Fruit fly (Drosophila melanogaster) whole organism, wandering third instar larva: Measurements from ENCODE around the gene CG13244.
A peak's percentile ranks its signal among the peaks of the same experiment; 100 is the strongest.

ENCODE experiments used
- Abd-B ChIP-seq: fragments of >200 bp; optimal IDR thresholded peaks from 2 replicates; lab custom pipeline; 2017; ENCODE audit warnings: missing biosample characterization, missing genetic modification characterization
- CG32264 ChIP-seq: fragments of 200-800 bp; sonication (Bioruptor generic); optimal IDR thresholded peaks from 2 replicates; lab custom pipeline; 2016; ENCODE audit warnings: missing biosample characterization, missing genetic modification characterization
- CG9705 ChIP-seq: fragments of 200-800 bp; sonication (Bioruptor generic); optimal IDR thresholded peaks from 2 replicates; lab custom pipeline; 2018; ENCODE audit warnings: missing biosample characterization, mild to moderate bottlenecking, missing genetic modification characterization
- CrebA ChIP-seq: fragments of 200-800 bp; sonication (Bioruptor generic); optimal IDR thresholded peaks from 2 replicates; lab custom pipeline; 2016; ENCODE audit warnings: missing biosample characterization, mild to moderate bottlenecking, missing genetic modification characterization, borderline replicate concordance
- Dfd ChIP-seq: fragments of >200 bp; optimal IDR thresholded peaks from 2 replicates; lab custom pipeline; 2017; ENCODE audit warnings: missing biosample characterization, missing genetic modification characterization
- Dif ChIP-seq: fragments of 200-275, 200-300 bp; sonication (Bioruptor generic); optimal IDR thresholded peaks from 2 replicates; lab custom pipeline; 2018; ENCODE audit warnings: missing biosample characterization, missing genetic modification characterization; ENCODE audit not compliant: partially characterized antibody
- GATAd ChIP-seq: sonication (Bioruptor generic); optimal IDR thresholded peaks from 2 replicates; lab custom pipeline; 2016; ENCODE audit warnings: missing biosample characterization, missing genetic modification characterization
- HLH106 ChIP-seq: fragments of 200-800 bp; optimal IDR thresholded peaks from 3 replicates; lab custom pipeline; 2019; ENCODE audit warnings: missing biosample characterization, mild to moderate bottlenecking, missing genetic modification characterization, moderate library complexity
- Hnf4 ChIP-seq: fragments of 200-800 bp; sonication (Bioruptor generic); optimal IDR thresholded peaks from 2 replicates; lab custom pipeline; 2016; ENCODE audit warnings: missing biosample characterization, mild to moderate bottlenecking, missing genetic modification characterization
- Hr78 ChIP-seq: fragments of >200 bp; optimal IDR thresholded peaks from 2 replicates; lab custom pipeline; 2017; ENCODE audit warnings: missing biosample characterization, missing genetic modification characterization
- Hr83 ChIP-seq: fragments of 200-300 bp; sonication (Bioruptor generic); optimal IDR thresholded peaks from 2 replicates; lab custom pipeline; 2016; ENCODE audit warnings: missing biosample characterization, mild to moderate bottlenecking, missing genetic modification characterization, moderate library complexity; ENCODE audit not compliant: poor library complexity, severe bottlenecking
- Jra ChIP-seq: sonication (Bioruptor generic); optimal IDR thresholded peaks from 2 replicates; lab custom pipeline; 2016; ENCODE audit warnings: missing biosample characterization, missing genetic modification characterization
- Mio ChIP-seq: sonication (Bioruptor generic); optimal IDR thresholded peaks from 2 replicates; lab custom pipeline; 2016; ENCODE audit warnings: missing biosample characterization, missing genetic modification characterization
- Myc ChIP-seq: fragments of >200 bp; optimal IDR thresholded peaks from 2 replicates; lab custom pipeline; 2017
- N ChIP-seq: fragments of >200 bp; optimal IDR thresholded peaks from 2 replicates; lab custom pipeline; 2018; ENCODE audit warnings: missing biosample characterization, missing external identifiers, missing genetic modification characterization
- OdsH ChIP-seq: fragments of 200-800 bp; sonication (Bioruptor generic); optimal IDR thresholded peaks from 2 replicates; lab custom pipeline; 2016; ENCODE audit warnings: missing biosample characterization, mild to moderate bottlenecking, missing genetic modification characterization
- Rel ChIP-seq, 2 experiments: fragments of 200-800 bp; sonication (Bioruptor generic) in 1 of 2; optimal IDR thresholded peaks; 2 replicates in 1 of 2; 3 replicates in 1 of 2; lab custom pipeline; 2016 to 2019; ENCODE audit warnings: mild to moderate bottlenecking in 2 of 2, missing biosample characterization in 2 of 2, missing genetic modification characterization in 2 of 2, moderate library complexity in 1 of 2
- Sp1 ChIP-seq: fragments of 200-800 bp; sonication (Bioruptor generic); optimal IDR thresholded peaks from 3 replicates; lab custom pipeline; 2019; ENCODE audit warnings: missing biosample characterization, mild to moderate bottlenecking, missing genetic modification characterization, moderate library complexity
- Vsx2 ChIP-seq: fragments of 200-300, 225-300 bp; sonication (Bioruptor generic); optimal IDR thresholded peaks from 2 replicates; lab custom pipeline; 2018; ENCODE audit warnings: missing biosample characterization, missing genetic modification characterization; ENCODE audit not compliant: partially characterized antibody
- br ChIP-seq: fragments of 200-800 bp; sonication (Bioruptor generic); optimal IDR thresholded peaks from 2 replicates; lab custom pipeline; 2016; ENCODE audit warnings: missing biosample characterization, missing genetic modification characterization
- brk ChIP-seq: fragments of 200-800 bp; sonication (Bioruptor generic); optimal IDR thresholded peaks from 2 replicates; lab custom pipeline; 2016; ENCODE audit warnings: missing biosample characterization, mild to moderate bottlenecking, missing genetic modification characterization
- dl ChIP-seq, 2 experiments: fragments of 175-275, 200-275 bp in 1 of 2; fragments of 200-275 bp in 1 of 2; sonication (Bioruptor generic); optimal IDR thresholded peaks; lab custom pipeline; 2018; ENCODE audit warnings: mild to moderate bottlenecking in 2 of 2, missing biosample characterization in 2 of 2, missing genetic modification characterization in 2 of 2, moderate library complexity in 2 of 2; ENCODE audit not compliant: partially characterized antibody in 2 of 2, insufficient read depth in 1 of 2
- dmrt93B ChIP-seq: fragments of 200-800 bp; sonication (Bioruptor generic); optimal IDR thresholded peaks from 2 replicates; lab custom pipeline; 2018; ENCODE audit warnings: missing biosample characterization, mild to moderate bottlenecking, missing genetic modification characterization
- dsf ChIP-seq: sonication (Bioruptor generic); optimal IDR thresholded peaks from 2 replicates; lab custom pipeline; 2016; ENCODE audit warnings: missing biosample characterization, missing genetic modification characterization, borderline replicate concordance
- ey ChIP-seq: fragments of 200-800 bp; sonication (Bioruptor generic); optimal IDR thresholded peaks from 2 replicates; lab custom pipeline; 2016; ENCODE audit warnings: missing biosample characterization, missing genetic modification characterization
- foxo ChIP-seq, 2 experiments: fragments of 200-800 bp; sonication (Bioruptor generic); optimal IDR thresholded peaks; 2 replicates in 1 of 2; 3 replicates in 1 of 2; lab custom pipeline; 2016 to 2017; ENCODE audit warnings: missing biosample characterization in 2 of 2, missing genetic modification characterization in 2 of 2
- fru ChIP-seq: fragments of 200-800 bp; sonication (Bioruptor generic); optimal IDR thresholded peaks from 3 replicates; lab custom pipeline; 2016; ENCODE audit warnings: missing biosample characterization, mild to moderate bottlenecking, missing genetic modification characterization
- h ChIP-seq: fragments of 200-800 bp; sonication (Bioruptor generic); optimal IDR thresholded peaks from 3 replicates; lab custom pipeline; 2016; ENCODE audit warnings: missing biosample characterization, mild to moderate bottlenecking, missing genetic modification characterization
- jim ChIP-seq: fragments of 175-275, 200-325 bp; sonication (Bioruptor generic); optimal IDR thresholded peaks from 2 replicates; lab custom pipeline; 2016; ENCODE audit warnings: missing biosample characterization, mild to moderate bottlenecking, missing genetic modification characterization
- lola ChIP-seq: fragments of >200 bp; optimal IDR thresholded peaks from 2 replicates; lab custom pipeline; 2017; ENCODE audit warnings: missing biosample characterization, missing genetic modification characterization
- pan ChIP-seq: fragments of >200 bp; optimal IDR thresholded peaks from 2 replicates; lab custom pipeline; 2017
- psq ChIP-seq: fragments of 200-800 bp; sonication (Bioruptor generic); optimal IDR thresholded peaks from 3 replicates; lab custom pipeline; 2017; ENCODE audit warnings: missing biosample characterization, mild to moderate bottlenecking, missing genetic modification characterization, moderate library complexity
- rgr ChIP-seq: fragments of 200-800 bp; sonication (Bioruptor generic); optimal IDR thresholded peaks from 3 replicates; lab custom pipeline; 2016; ENCODE audit warnings: missing biosample characterization, mild to moderate bottlenecking, missing genetic modification characterization
- sage ChIP-seq: fragments of 200-800 bp; sonication (Bioruptor generic); optimal IDR thresholded peaks from 2 replicates; lab custom pipeline; 2016; ENCODE audit warnings: missing biosample characterization, mild to moderate bottlenecking, missing genetic modification characterization
- sv ChIP-seq: fragments of 200-800 bp; sonication (Bioruptor generic); optimal IDR thresholded peaks from 3 replicates; lab custom pipeline; 2016; ENCODE audit warnings: missing biosample characterization, missing genetic modification characterization
- tai ChIP-seq: sonication (Bioruptor generic); optimal IDR thresholded peaks from 2 replicates; lab custom pipeline; 2016; ENCODE audit warnings: missing biosample characterization, missing genetic modification characterization
- usp ChIP-seq: fragments of >200 bp; optimal IDR thresholded peaks from 2 replicates; lab custom pipeline; 2017; ENCODE audit warnings: missing biosample characterization, missing genetic modification characterization
- woc ChIP-seq: sonication (Bioruptor generic); optimal IDR thresholded peaks from 2 replicates; lab custom pipeline; 2016; ENCODE audit warnings: missing biosample characterization, mild to moderate bottlenecking, missing genetic modification characterization

Gene CG13244

DNA sequence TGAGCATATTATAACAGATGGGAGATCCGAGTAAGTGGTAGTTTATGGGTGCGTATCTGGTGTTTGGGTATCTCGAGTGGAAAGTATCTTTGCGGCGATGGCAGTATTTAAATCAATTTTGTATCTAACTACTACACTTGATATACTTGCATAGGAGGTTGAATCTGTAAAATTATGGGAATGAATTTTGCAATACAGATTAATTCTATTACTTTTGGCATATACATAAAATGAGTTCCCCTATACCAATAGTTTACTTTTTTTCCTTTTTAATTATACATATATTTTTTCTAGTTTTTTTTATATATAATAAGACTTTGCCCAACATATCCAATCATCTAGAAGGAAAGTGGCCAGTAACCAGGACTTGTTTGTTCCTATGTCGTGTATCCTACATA, 7.4 kb upstream of the CG13244 start:
- TF ChIP-seq Hr78 (GFP tag; lab: Kevin White, UChicago) (no peak), br (GFP tag; lab: Kevin White, UChicago) (no peak), usp (no peak), Hr83 (GFP tag; lab: Kevin White, UChicago) (no peak), Rel (GFP tag; optimal IDR thresholded peaks at IDR 0.05; lab: Kevin White, UChicago) (no peak), Rel (tag; optimal IDR thresholded peaks at IDR 0.05; lab: Kevin White, UChicago) (no peak), Sp1 (no peak), CG9705 (GFP tag; lab: Kevin White, UChicago) (no peak), HLH106 (tag; lab: Kevin White, UChicago) (no peak), foxo (GFP tag; optimal IDR thresholded peaks at IDR 0.05; lab: Kevin White, UChicago) (no peak), ey (no peak), tai (GFP tag; lab: Kevin White, UChicago) (no peak), GATAd (GFP tag; lab: Kevin White, UChicago) (no peak), Jra (GFP tag; lab: Kevin White, UChicago) (no peak), Abd-B (GFP tag; lab: Kevin White, UChicago) (no peak), woc (GFP tag; lab: Kevin White, UChicago) (no peak), Hnf4 (no peak), psq (GFP tag; lab: Kevin White, UChicago) (no peak), Vsx2 (GFP tag; lab: Kevin White, UChicago) (no peak), pan (lab: Kevin White, UChicago) (no peak), Dfd (GFP tag; lab: Kevin White, UChicago) (no peak)

DNA sequence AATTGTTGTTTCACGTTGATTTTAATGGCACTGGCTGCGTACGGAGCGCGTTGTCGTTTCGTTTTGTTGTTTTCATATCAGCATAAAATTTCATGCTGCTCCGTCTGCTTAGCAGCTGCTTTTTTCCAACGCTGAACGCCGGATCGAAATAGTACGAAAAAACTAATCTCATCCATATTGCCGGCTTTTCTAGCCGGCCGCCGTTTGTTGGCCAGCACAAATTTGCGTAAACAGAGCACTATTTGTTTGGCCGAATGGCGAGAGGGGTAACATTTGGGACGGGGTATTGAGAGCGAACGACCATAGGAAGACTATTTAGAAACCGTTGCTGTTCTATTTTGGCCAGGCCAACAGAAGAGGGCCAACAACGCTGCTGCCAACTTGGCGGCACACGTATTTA, 6.9 kb upstream of the CG13244 start:
- TF ChIP-seq tai (GFP tag; lab: Kevin White, UChicago) (no peak), Sp1 (no peak), Vsx2 (GFP tag; lab: Kevin White, UChicago) (no peak), foxo (GFP tag; optimal IDR thresholded peaks at IDR 0.05; lab: Kevin White, UChicago) (no peak)

DNA sequence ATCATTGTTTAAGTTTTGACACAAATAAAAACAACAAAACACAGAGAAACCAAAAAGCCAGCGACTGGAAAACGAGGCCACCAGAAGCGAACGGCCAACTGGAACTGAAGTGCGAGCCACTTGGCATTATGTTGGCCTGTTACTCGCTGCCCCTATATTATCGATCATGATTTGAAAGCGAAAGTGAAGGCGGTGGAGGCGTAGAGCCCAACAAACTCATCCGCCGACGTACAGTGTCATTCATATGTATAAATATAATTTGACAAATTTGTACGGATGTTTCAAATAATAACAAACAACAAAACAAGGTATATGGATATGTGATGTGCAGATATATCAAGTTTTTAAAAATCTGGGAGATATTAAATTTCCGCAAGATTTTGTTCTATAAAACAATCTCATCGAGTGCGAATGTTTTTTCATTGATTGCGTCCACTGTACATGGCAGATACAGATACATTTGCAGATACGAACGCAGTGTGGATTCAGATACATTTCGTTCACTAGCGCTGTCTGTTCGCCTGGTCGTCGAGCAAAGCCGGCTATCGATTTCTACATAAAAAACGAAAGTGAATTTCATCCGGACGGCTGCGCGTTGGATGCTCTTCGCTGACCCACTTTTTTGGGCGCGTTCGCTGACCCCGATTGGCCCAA, 5.6 kb upstream of the CG13244 start:
- TF ChIP-seq Myc (lab: Kevin White, UChicago), result no peak
- TF ChIP-seq GATAd (GFP tag; lab: Kevin White, UChicago), result peak; percentile 32
- TF ChIP-seq Sp1, result peak; percentile 90
- peak; percentile 82 for TF ChIP-seq brk (GFP tag; lab: Kevin White, UChicago)
- no peak for TF ChIP-seq Abd-B (GFP tag; lab: Kevin White, UChicago)
- no peak for TF ChIP-seq lola (GFP tag; lab: Kevin White, UChicago)
- no peak for TF ChIP-seq usp
- TF ChIP-seq h (GFP tag; lab: Kevin White, UChicago), result peak; percentile 94
- TF ChIP-seq CrebA (GFP tag; lab: Kevin White, UChicago), result peak; percentile 72
- TF ChIP-seq foxo (GFP tag; optimal IDR thresholded peaks at IDR 0.05; lab: Kevin White, UChicago), result peak; percentile 78 to 93
- peak; percentile 93 for TF ChIP-seq woc (GFP tag; lab: Kevin White, UChicago)
- TF ChIP-seq sv, result peak; percentile 97
- peak; percentile 75 for TF ChIP-seq dsf (GFP tag; lab: Kevin White, UChicago)
- no peak for TF ChIP-seq Hr78 (GFP tag; lab: Kevin White, UChicago)
- TF ChIP-seq Dif (GFP tag; lab: Kevin White, UChicago), result peak; percentile 49
- no peak for TF ChIP-seq jim
- peak; percentile 93 for TF ChIP-seq HLH106 (tag; lab: Kevin White, UChicago)
- peak; percentile 97 for TF ChIP-seq fru
- TF ChIP-seq sage (GFP tag; lab: Kevin White, UChicago), result peak; percentile 89
- peak; percentile 90 for TF ChIP-seq psq (GFP tag; lab: Kevin White, UChicago)
- TF ChIP-seq Dfd (GFP tag; lab: Kevin White, UChicago), result peak; percentile 3
- peak; percentile 94 for TF ChIP-seq br (GFP tag; lab: Kevin White, UChicago)
- peak; percentile 98 for TF ChIP-seq OdsH (GFP tag; lab: Kevin White, UChicago)
- TF ChIP-seq ey, result peak; percentile 97
- TF ChIP-seq Rel (GFP tag; optimal IDR thresholded peaks at IDR 0.05; lab: Kevin White, UChicago), result peak; percentile 84
- peak; percentile 14 for TF ChIP-seq Rel (tag; optimal IDR thresholded peaks at IDR 0.05; lab: Kevin White, UChicago)
- peak; percentile 43 for TF ChIP-seq Hr83 (GFP tag; lab: Kevin White, UChicago)
- TF ChIP-seq Hnf4, result peak; percentile 93
- TF ChIP-seq tai (GFP tag; lab: Kevin White, UChicago), result peak; percentile 71
- peak; percentile 40 for TF ChIP-seq Vsx2 (GFP tag; lab: Kevin White, UChicago)
- TF ChIP-seq Mio (GFP tag; lab: Kevin White, UChicago), result peak; percentile 76
- no peak for TF ChIP-seq pan (lab: Kevin White, UChicago)
- TF ChIP-seq dmrt93B (GFP tag; lab: Kevin White, UChicago), result peak; percentile 86
- peak; percentile 20 to 36 for TF ChIP-seq dl (GFP tag; optimal IDR thresholded peaks at IDR 0.05; lab: Kevin White, UChicago; ENCODE audit: insufficient read depth in 1 of 2, partially characterized antibody in 2 of 2)
- peak; percentile 97 for TF ChIP-seq rgr (GFP tag; lab: Kevin White, UChicago)
- peak; percentile 93 for TF ChIP-seq CG32264 (GFP tag; lab: Kevin White, UChicago)
- no peak for TF ChIP-seq N (GFP tag; lab: Kevin White, UChicago)
- TF ChIP-seq Jra (GFP tag; lab: Kevin White, UChicago), result peak; percentile 57
- TF ChIP-seq CG9705 (GFP tag; lab: Kevin White, UChicago), result peak; percentile 85
